Worm (Caenorhabditis elegans) whole organism, L3 larva: ENCODE data around the gene pdi-6.

ENCODE experiments used
- R02D3.7 ChIP-seq: fragments of 150-350 bp; optimal IDR thresholded peaks from 2 replicates; lab custom pipeline; 2014; ENCODE audit warnings: missing biosample characterization, missing genetic modification characterization
- aly-2 ChIP-seq: fragments of 150-350 bp; optimal IDR thresholded peaks from 2 replicates; lab custom pipeline; 2014; ENCODE audit warnings: missing biosample characterization, missing genetic modification characterization
- ama-1 ChIP-seq: fragments of 150-350 bp; optimal IDR thresholded peaks from 2 replicates; lab custom pipeline; 2018
- ceh-16 ChIP-seq: sonication (generic microtip); optimal IDR thresholded peaks from 2 replicates; lab custom pipeline; 2017; ENCODE audit warnings: missing biosample characterization, missing genetic modification characterization
- ceh-28 ChIP-seq: fragments of 150-350 bp; optimal IDR thresholded peaks from 2 replicates; lab custom pipeline; 2014; ENCODE audit warnings: missing biosample characterization, missing genetic modification reagents, missing genetic modification characterization
- ceh-82 ChIP-seq: fragments of 150-350 bp; optimal IDR thresholded peaks from 2 replicates; lab custom pipeline; 2014; ENCODE audit warnings: missing biosample characterization, missing genetic modification characterization
- ceh-9 ChIP-seq: sonication (generic microtip); optimal IDR thresholded peaks from 2 replicates; lab custom pipeline; 2018; ENCODE audit warnings: missing biosample characterization, missing genetic modification characterization
- daf-12 ChIP-seq: fragments of 150-350 bp; optimal IDR thresholded peaks from 2 replicates; lab custom pipeline; 2014; ENCODE audit warnings: missing biosample characterization, missing genetic modification reagents, missing genetic modification characterization
- egl-27 ChIP-seq: sonication (generic microtip); optimal IDR thresholded peaks from 4 replicates; lab custom pipeline; 2017; ENCODE audit warnings: missing biosample characterization, missing genetic modification reagents, missing genetic modification characterization
- egl-5 ChIP-seq: fragments of 150-350 bp; optimal IDR thresholded peaks from 2 replicates; lab custom pipeline; 2017; ENCODE audit warnings: missing biosample characterization, missing genetic modification reagents, missing genetic modification characterization, inconsistent platforms
- elt-1 ChIP-seq: fragments of 150-350 bp; optimal IDR thresholded peaks from 2 replicates; lab custom pipeline; 2014; ENCODE audit warnings: missing biosample characterization, missing genetic modification characterization
- elt-2 ChIP-seq: sonication (generic microtip); optimal IDR thresholded peaks from 2 replicates; lab custom pipeline; 2016; ENCODE audit warnings: missing genetic modification reagents, mild to moderate bottlenecking, missing genetic modification characterization, missing compliant biosample characterization
- elt-3 ChIP-seq, 3 experiments: fragments of 150-350 bp in 1 of 3; sonication (generic microtip) in 2 of 3; optimal IDR thresholded peaks; 2 replicates in 2 of 3; 4 replicates in 1 of 3; lab custom pipeline; 2014 to 2017; ENCODE audit warnings: missing biosample characterization in 3 of 3, missing genetic modification characterization in 3 of 3
- eor-1 ChIP-seq, 2 experiments: fragments of 150-350 bp; optimal IDR thresholded peaks; 2 replicates each; lab custom pipeline; 2014 to 2018; ENCODE audit warnings: missing biosample characterization in 2 of 2, missing genetic modification characterization in 2 of 2
- fkh-10 ChIP-seq: sonication (generic microtip); optimal IDR thresholded peaks from 2 replicates; lab custom pipeline; 2017; ENCODE audit warnings: missing biosample characterization, missing genetic modification reagents, missing genetic modification characterization
- fos-1 ChIP-seq: fragments of 150-350 bp; optimal IDR thresholded peaks from 2 replicates; lab custom pipeline; 2014; ENCODE audit warnings: missing biosample characterization, missing genetic modification characterization
- hmg-11 ChIP-seq: sonication (generic microtip); optimal IDR thresholded peaks from 2 replicates; lab custom pipeline; 2016; ENCODE audit warnings: missing genetic modification characterization, missing compliant biosample characterization
- lin-39 ChIP-seq: fragments of 150-350 bp; optimal IDR thresholded peaks from 2 replicates; lab custom pipeline; 2018; ENCODE audit warnings: missing biosample characterization, missing genetic modification reagents, missing genetic modification characterization
- mdl-1 ChIP-seq: fragments of 150-350 bp; optimal IDR thresholded peaks from 2 replicates; lab custom pipeline; 2014; ENCODE audit warnings: missing biosample characterization, missing genetic modification characterization
- mml-1 ChIP-seq: fragments of 150-350 bp; sonication (generic microtip); optimal IDR thresholded peaks from 3 replicates; lab custom pipeline; 2014; ENCODE audit warnings: missing biosample characterization, missing genetic modification characterization
- nfya-1 ChIP-seq: sonication (generic microtip); optimal IDR thresholded peaks from 2 replicates; lab custom pipeline; 2017; ENCODE audit warnings: missing genetic modification characterization, mild to moderate bottlenecking, missing compliant biosample characterization, antibody characterized with exemption, moderate library complexity; ENCODE audit not compliant: insufficient read depth
- nhr-11 ChIP-seq: fragments of 150-350 bp; optimal IDR thresholded peaks from 2 replicates; lab custom pipeline; 2014; ENCODE audit warnings: missing biosample characterization, missing genetic modification characterization
- nhr-12 ChIP-seq: fragments of 150-350 bp; optimal IDR thresholded peaks from 2 replicates; lab custom pipeline; 2014; ENCODE audit warnings: missing biosample characterization, missing genetic modification characterization
- nhr-23 ChIP-seq: fragments of 150-350 bp; optimal IDR thresholded peaks from 2 replicates; lab custom pipeline; 2014; ENCODE audit warnings: missing biosample characterization, missing genetic modification reagents, missing genetic modification characterization
- nhr-28 ChIP-seq: fragments of 150-350 bp; optimal IDR thresholded peaks from 2 replicates; lab custom pipeline; 2014; ENCODE audit warnings: missing biosample characterization, missing genetic modification characterization
- nhr-76 ChIP-seq: fragments of 150-350 bp; sonication (generic microtip); optimal IDR thresholded peaks from 5 replicates; lab custom pipeline; 2014; ENCODE audit warnings: missing biosample characterization, missing genetic modification characterization
- nhr-77 ChIP-seq: fragments of 150-350 bp; optimal IDR thresholded peaks from 2 replicates; lab custom pipeline; 2014; ENCODE audit warnings: missing biosample characterization, missing genetic modification characterization
- sea-2 ChIP-seq: fragments of 150-350 bp; sonication (generic microtip); optimal IDR thresholded peaks from 4 replicates; lab custom pipeline; 2014; ENCODE audit warnings: missing biosample characterization, missing genetic modification reagents, missing genetic modification characterization
- tbx-2 ChIP-seq: sonication (generic microtip); optimal IDR thresholded peaks from 2 replicates; lab custom pipeline; 2016; ENCODE audit warnings: mild to moderate bottlenecking, missing genetic modification characterization, missing compliant biosample characterization
- unc-39 ChIP-seq: sonication (generic microtip); optimal IDR thresholded peaks from 4 replicates; lab custom pipeline; 2017; ENCODE audit warnings: missing biosample characterization, missing genetic modification characterization
- unc-62 ChIP-seq: fragments of 150-350 bp; sonication (generic microtip); optimal IDR thresholded peaks from 4 replicates; lab custom pipeline; 2014; ENCODE audit warnings: missing biosample characterization, missing genetic modification reagents, missing genetic modification characterization
- zag-1 ChIP-seq: fragments of 150-350 bp; optimal IDR thresholded peaks from 2 replicates; lab custom pipeline; 2014; ENCODE audit warnings: missing biosample characterization, missing genetic modification characterization
- ztf-11 ChIP-seq: fragments of 150-350 bp; optimal IDR thresholded peaks from 2 replicates; lab custom pipeline; 2014; ENCODE audit warnings: missing biosample characterization, missing genetic modification characterization
- ztf-4 ChIP-seq: fragments of 150-350 bp; optimal IDR thresholded peaks from 2 replicates; lab custom pipeline; 2014; ENCODE audit warnings: missing biosample characterization, missing genetic modification characterization

Gene pdi-6

DNA sequence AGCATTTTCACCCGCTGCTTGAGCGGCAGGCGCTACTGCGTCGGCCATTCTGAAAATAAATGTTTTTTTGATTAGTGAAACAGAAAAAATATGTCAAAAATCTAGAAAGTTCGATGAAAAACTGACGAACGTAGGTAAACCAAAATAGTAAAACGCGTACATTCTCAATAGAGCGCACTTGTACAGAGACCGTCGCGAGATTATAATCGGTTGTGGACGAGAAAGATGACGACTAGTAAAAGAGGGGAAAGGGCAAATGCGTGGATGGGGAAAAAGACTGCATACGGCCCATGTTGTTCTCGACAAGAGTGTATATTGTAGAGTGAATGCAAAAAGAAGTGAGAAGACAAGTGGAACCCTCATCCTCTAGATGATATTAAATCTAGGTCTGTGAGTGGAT, 31.9 kb upstream of the pdi-6 start, which contains the start of gene C36B7.6 (continued):
- TF ChIP-seq egl-5 (no peak), nfya-1 (tag; lab: Kevin White, UChicago) (no peak), elt-1 (tag; lab: Kevin White, UChicago) (no peak), ceh-9 (tag; lab: Kevin White, UChicago) (no peak), fos-1 (no peak), nhr-28 (tag; lab: Kevin White, UChicago) (no peak), zag-1 (tag; lab: Kevin White, UChicago) (no peak), nhr-77 (no peak), ztf-4 (no peak), unc-39 (tag; lab: Kevin White, UChicago) (no peak), lin-39 (no peak), daf-12 (tag; lab: Kevin White, UChicago) (no peak)
- TF ChIP-seq, all 47 proteins: peak for 6

DNA sequence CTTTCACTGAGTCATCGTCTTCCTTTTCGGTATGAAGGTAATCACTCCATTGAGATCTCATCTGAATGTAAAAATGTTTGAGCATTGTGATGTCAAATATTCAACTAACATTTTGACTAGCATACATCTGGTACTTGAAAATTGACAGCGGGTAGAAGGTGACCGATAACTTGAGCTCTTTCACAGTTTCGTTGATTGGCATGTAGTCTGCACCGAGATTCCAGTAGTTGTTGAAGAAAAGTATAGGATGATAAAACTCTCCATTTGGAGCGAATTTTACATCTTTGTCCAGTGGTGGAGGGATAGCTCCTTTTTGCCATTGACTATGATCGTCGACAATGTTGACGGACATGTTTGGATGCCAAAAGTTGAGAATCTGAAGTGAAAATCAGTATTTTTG, 30.7 kb upstream of the pdi-6 start:
- TF ChIP-seq nhr-77: no peak
- TF ChIP-seq ama-1 (lab: Kevin White, UChicago): no peak
- TF ChIP-seq elt-1 (tag; lab: Kevin White, UChicago): no peak
- TF ChIP-seq nhr-23 (tag; lab: Kevin White, UChicago): no peak
- TF ChIP-seq fos-1: no peak
- no peak for TF ChIP-seq nhr-28 (tag; lab: Kevin White, UChicago)
- TF ChIP-seq ceh-16 (tag; lab: Kevin White, UChicago): no peak
- no peak for TF ChIP-seq nhr-11 (tag; lab: Kevin White, UChicago)
- TF ChIP-seq zag-1 (tag; lab: Kevin White, UChicago): no peak
- no peak for TF ChIP-seq egl-27
- TF ChIP-seq egl-5: no peak
- TF ChIP-seq elt-3 (tag; optimal IDR thresholded peaks at IDR 0.05; lab: Kevin White, UChicago): no peak
- no peak for TF ChIP-seq nhr-12 (tag; lab: Kevin White, UChicago)
- no peak for TF ChIP-seq ceh-82 (tag; lab: Kevin White, UChicago)
- TF ChIP-seq aly-2 (tag; lab: Kevin White, UChicago): no peak
- no peak for TF ChIP-seq ceh-28 (tag; lab: Kevin White, UChicago)
- TF ChIP-seq unc-62 (GFP tag; lab: Kevin White, UChicago): no peak
- TF ChIP-seq nhr-76: no peak
- TF ChIP-seq ztf-11 (tag; lab: Kevin White, UChicago): no peak

DNA sequence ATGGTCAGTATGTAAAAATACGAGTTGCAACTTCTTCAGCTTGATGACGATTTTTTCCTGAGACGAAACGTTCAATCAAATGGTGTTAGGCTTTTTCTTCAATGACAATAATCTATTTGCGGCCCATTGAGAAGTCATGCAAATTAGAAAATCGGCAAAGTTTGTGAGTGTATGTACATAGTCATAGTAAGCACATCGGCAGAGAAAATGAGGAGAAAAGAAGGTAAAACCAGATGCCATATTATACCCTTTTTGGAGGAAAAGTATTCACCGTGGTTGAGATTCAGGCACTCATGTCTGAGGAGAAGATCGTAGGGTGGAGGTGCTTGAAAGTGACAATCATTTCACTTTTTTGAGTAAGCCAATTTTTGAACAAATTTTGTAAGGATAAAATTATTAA, 28.0 kb upstream of the pdi-6 start, which contains the start of gene C36B7.5:
Gene C36B7.5, minus strand, starts transcription at position 101 of the 400 bp plus-strand sequence.
- TF ChIP-seq zag-1 (tag; lab: Kevin White, UChicago) (no peak), R02D3.7 (no peak), nhr-28 (tag; lab: Kevin White, UChicago) (no peak), mdl-1 (tag; lab: Kevin White, UChicago) (no peak), nfya-1 (tag; lab: Kevin White, UChicago) (no peak), egl-5 (no peak), nhr-76 (no peak), nhr-23 (tag; lab: Kevin White, UChicago) (no peak), nhr-11 (tag; lab: Kevin White, UChicago) (no peak), unc-39 (tag; lab: Kevin White, UChicago) (no peak), mml-1 (tag; lab: Kevin White, UChicago) (no peak), ama-1 (lab: Kevin White, UChicago) (no peak), elt-2 (tag; lab: Kevin White, UChicago) (no peak)

DNA sequence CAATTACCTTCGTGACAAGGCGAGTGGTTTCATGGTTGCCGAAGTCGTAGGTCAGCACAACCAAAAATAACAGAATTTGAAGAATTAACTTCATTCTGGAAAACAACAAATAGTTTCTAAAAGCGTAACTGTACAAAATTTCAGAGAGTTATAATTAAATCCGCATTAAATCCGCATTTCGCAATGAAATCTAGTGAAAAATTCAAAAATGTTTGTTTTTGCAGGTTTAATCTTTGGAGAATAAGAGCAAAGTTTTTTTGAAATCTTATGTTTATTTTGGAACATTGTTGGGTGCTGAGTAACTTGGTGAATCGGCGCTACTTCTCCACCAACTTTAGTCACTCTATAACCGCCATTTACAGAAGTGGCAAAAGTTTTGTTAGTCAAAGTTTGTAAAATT, 17.5 kb upstream of the pdi-6 start, which contains the start of gene C36B7.4:
Gene C36B7.4, minus strand, starts transcription at position 101 of the 400 bp plus-strand sequence.
- TF ChIP-seq nhr-77 (no peak), nhr-76 (no peak), nhr-12 (tag; lab: Kevin White, UChicago) (no peak), tbx-2 (tag; lab: Kevin White, UChicago) (no peak), lin-39 (no peak), elt-2 (tag; lab: Kevin White, UChicago) (no peak), hmg-11 (tag; lab: Kevin White, UChicago) (no peak), ceh-82 (tag; lab: Kevin White, UChicago) (no peak), ztf-4 (no peak), nhr-28 (tag; lab: Kevin White, UChicago) (no peak), sea-2 (no peak), nhr-11 (tag; lab: Kevin White, UChicago) (no peak), ama-1 (lab: Kevin White, UChicago) (no peak), fkh-10 (GFP tag; lab: Kevin White, UChicago) (no peak), eor-1 (tag; optimal IDR thresholded peaks at IDR 0.05; lab: Kevin White, UChicago) (no peak), nfya-1 (tag; lab: Kevin White, UChicago) (no peak), fos-1 (no peak), elt-3 (tag; optimal IDR thresholded peaks at IDR 0.05; lab: Kevin White, UChicago) (no peak), mdl-1 (tag; lab: Kevin White, UChicago) (no peak)
